Worm (Caenorhabditis elegans) whole organism, young adult: ENCODE measurements around the gene oig-8.

Experiments used
- B0019.2 ChIP-seq: fragments of 200-800 bp; sonication (Bioruptor generic); conservative IDR thresholded peaks from 2 replicates; pipeline ENCODE4 v1.3.6; 2022; ENCODE audit warnings: missing genetic modification reagents, missing genetic modification characterization, missing compliant biosample characterization
- B0336.3 ChIP-seq: fragments of 200-800 bp; sonication (Bioruptor generic); IDR thresholded peaks from 2 replicates; pipeline ENCODE4 v1.3.6; 2022; ENCODE audit warnings: missing genetic modification characterization, missing compliant biosample characterization
- C06A6.2 ChIP-seq: fragments of 200-800 bp; sonication (Bioruptor generic); conservative IDR thresholded peaks from 2 replicates; pipeline ENCODE4 v1.3.6; 2022; ENCODE audit warnings: missing genetic modification characterization, missing compliant biosample characterization
- F37B4.10 ChIP-seq: fragments of 200-800 bp; sonication (Bioruptor generic); IDR thresholded peaks from 2 replicates; pipeline ENCODE4 v1.3.6; 2022; ENCODE audit warnings: missing genetic modification characterization, missing compliant biosample characterization
- F52B5.7 ChIP-seq: sonication (generic microtip); optimal IDR thresholded peaks from 2 replicates; lab custom pipeline; 2016; ENCODE audit warnings: mild to moderate bottlenecking, missing genetic modification characterization, missing compliant biosample characterization
- F57A8.1 ChIP-seq: fragments of 200-800 bp; sonication (Bioruptor generic); optimal IDR thresholded peaks from 2 replicates; lab custom pipeline; 2018; ENCODE audit warnings: mild to moderate bottlenecking, missing genetic modification characterization, moderate library complexity, missing compliant biosample characterization
- F57C9.4 ChIP-seq: sonication (generic microtip); optimal IDR thresholded peaks from 2 replicates; lab custom pipeline; 2017; ENCODE audit warnings: mild to moderate bottlenecking, missing genetic modification characterization, missing compliant biosample characterization
- Y79H2A.3 ChIP-seq: fragments of 200-800 bp; sonication (Bioruptor generic); conservative IDR thresholded peaks from 2 replicates; pipeline ENCODE4 v1.3.6; 2022; ENCODE audit warnings: missing genetic modification reagents, missing genetic modification characterization, missing compliant biosample characterization
- akir-1 ChIP-seq: fragments of 200-800 bp; sonication (Bioruptor generic); optimal IDR thresholded peaks from 2 replicates; lab custom pipeline; 2018; ENCODE audit warnings: mild to moderate bottlenecking, missing genetic modification characterization, moderate library complexity, missing compliant biosample characterization
- atf-7 ChIP-seq: sonication (generic microtip); optimal IDR thresholded peaks from 2 replicates; lab custom pipeline; 2017; ENCODE audit warnings: mild to moderate bottlenecking, missing genetic modification characterization, missing compliant biosample characterization
- attf-6 ChIP-seq: fragments of 200-800 bp; sonication (Bioruptor generic); IDR thresholded peaks from 2 replicates; pipeline ENCODE4 v1.3.6; 2022; ENCODE audit warnings: missing genetic modification reagents, missing genetic modification characterization, missing compliant biosample characterization
- bed-2 ChIP-seq: fragments of 200-800 bp; sonication (Bioruptor generic); IDR thresholded peaks from 2 replicates; pipeline ENCODE4 v1.3.6; 2022; ENCODE audit warnings: missing genetic modification reagents, missing genetic modification characterization, missing compliant biosample characterization
- ccch-3 ChIP-seq: fragments of 200-800 bp; sonication (Bioruptor generic); optimal IDR thresholded peaks from 2 replicates; lab custom pipeline; 2018; ENCODE audit warnings: mild to moderate bottlenecking, missing genetic modification characterization, missing compliant biosample characterization
- cebp-1 ChIP-seq, 2 experiments: fragments of 200-800 bp in 1 of 2; sonication (Bioruptor generic) in 1 of 2; sonication (generic microtip) in 1 of 2; IDR thresholded peaks in 1 of 2; optimal IDR thresholded peaks in 1 of 2; 2 replicates each; pipeline versions ENCODE4 v1.3.6 to Lab custom; 2017 to 2022; ENCODE audit warnings: missing compliant biosample characterization in 2 of 2, missing genetic modification characterization in 2 of 2, mild to moderate bottlenecking in 1 of 2, missing genetic modification reagents in 1 of 2, moderate library complexity in 1 of 2
- cebp-2 ChIP-seq: fragments of 200-800 bp; sonication (Bioruptor generic); IDR thresholded peaks from 2 replicates; pipeline ENCODE4 v1.3.6; 2022; ENCODE audit warnings: missing genetic modification characterization, missing compliant biosample characterization
- ceh-100 ChIP-seq: fragments of 200-800 bp; sonication (Bioruptor generic); IDR thresholded peaks from 2 replicates; pipeline ENCODE4 v1.3.6; 2022; ENCODE audit warnings: missing genetic modification reagents, missing genetic modification characterization, missing compliant biosample characterization
- ceh-58 ChIP-seq: fragments of 200-800 bp; sonication (Bioruptor generic); IDR thresholded peaks from 2 replicates; pipeline ENCODE4 v1.3.6; 2022; ENCODE audit warnings: missing genetic modification characterization, missing compliant biosample characterization
- ceh-79 ChIP-seq: sonication (generic microtip); optimal IDR thresholded peaks from 2 replicates; lab custom pipeline; 2017; ENCODE audit warnings: mild to moderate bottlenecking, missing genetic modification characterization, missing compliant biosample characterization
- ceh-91 ChIP-seq: fragments of 200-800 bp; sonication (Bioruptor generic); IDR thresholded peaks from 2 replicates; pipeline ENCODE4 v1.3.6; 2022; ENCODE audit warnings: missing genetic modification reagents, missing genetic modification characterization, missing compliant biosample characterization
- dox-1 ChIP-seq: fragments of 200-800 bp; sonication (Bioruptor generic); IDR thresholded peaks from 2 replicates; pipeline ENCODE4 v1.3.6; 2022; ENCODE audit warnings: missing genetic modification reagents, missing genetic modification characterization, missing compliant biosample characterization
- dpff-1 ChIP-seq: sonication (generic microtip); optimal IDR thresholded peaks from 2 replicates; lab custom pipeline; 2017; ENCODE audit warnings: mild to moderate bottlenecking, missing genetic modification characterization, missing compliant biosample characterization
- egl-18 ChIP-seq: fragments of 200-800 bp; sonication (Bioruptor generic); IDR thresholded peaks from 2 replicates; pipeline ENCODE4 v1.3.6; 2022; ENCODE audit warnings: missing genetic modification reagents, missing genetic modification characterization, missing compliant biosample characterization
- egrh-3 ChIP-seq: fragments of 200-800 bp; sonication (Bioruptor generic); IDR thresholded peaks from 2 replicates; pipeline ENCODE4 v1.3.6; 2022; ENCODE audit warnings: missing genetic modification reagents, missing genetic modification characterization, missing compliant biosample characterization
- fkh-3 ChIP-seq: sonication (generic microtip); optimal IDR thresholded peaks from 2 replicates; lab custom pipeline; 2016; ENCODE audit warnings: mild to moderate bottlenecking, missing genetic modification characterization, missing compliant biosample characterization
- gei-17 ChIP-seq: fragments of 200-800 bp; sonication (Bioruptor generic); optimal IDR thresholded peaks from 2 replicates; lab custom pipeline; 2018; ENCODE audit warnings: mild to moderate bottlenecking, missing genetic modification characterization, missing compliant biosample characterization
- hlh-12 ChIP-seq: sonication (generic microtip); optimal IDR thresholded peaks from 2 replicates; lab custom pipeline; 2016; ENCODE audit warnings: missing genetic modification characterization, missing compliant biosample characterization
- hlh-26 ChIP-seq: fragments of 200-800 bp; sonication (Bioruptor generic); conservative IDR thresholded peaks from 2 replicates; pipeline ENCODE4 v1.3.6; 2022; ENCODE audit warnings: missing genetic modification reagents, missing genetic modification characterization, missing compliant biosample characterization
- hmg-1.2 ChIP-seq: fragments of 200-800 bp; sonication (Bioruptor generic); IDR thresholded peaks from 2 replicates; pipeline ENCODE4 v1.3.6; 2022; ENCODE audit warnings: missing genetic modification reagents, missing genetic modification characterization, missing compliant biosample characterization
- hmg-20 ChIP-seq: fragments of 200-800 bp; sonication (Bioruptor generic); IDR thresholded peaks from 2 replicates; pipeline ENCODE4 v1.3.6; 2022; ENCODE audit warnings: missing genetic modification reagents, missing genetic modification characterization, missing compliant biosample characterization
- lin-35 ChIP-seq, 3 experiments: fragments of 150-350 bp in 2 of 3; sonication (generic microtip) in 1 of 3; optimal IDR thresholded peaks; 2 replicates each; lab custom pipeline; 2014 to 2018; ENCODE audit warnings: missing biosample characterization in 3 of 3, missing genetic modification characterization in 3 of 3, missing genetic modification reagents in 3 of 3
- lir-1 ChIP-seq: fragments of 200-800 bp; sonication (Bioruptor generic); conservative IDR thresholded peaks from 2 replicates; pipeline ENCODE4 v1.3.6; 2022; ENCODE audit warnings: missing genetic modification reagents, missing genetic modification characterization, missing compliant biosample characterization
- lsl-1 ChIP-seq: fragments of 200-800 bp; sonication (Bioruptor generic); optimal IDR thresholded peaks from 2 replicates; lab custom pipeline; 2018; ENCODE audit warnings: mild to moderate bottlenecking, missing genetic modification characterization, moderate library complexity, missing compliant biosample characterization
- madf-3 ChIP-seq: fragments of 200-800 bp; sonication (Bioruptor generic); IDR thresholded peaks from 2 replicates; pipeline ENCODE4 v1.3.6; 2022; ENCODE audit warnings: missing genetic modification reagents, missing genetic modification characterization, missing compliant biosample characterization
- madf-6 ChIP-seq: fragments of 200-800 bp; sonication (Bioruptor generic); IDR thresholded peaks from 2 replicates; pipeline ENCODE4 v1.3.6; 2022; ENCODE audit warnings: missing genetic modification reagents, missing genetic modification characterization, missing compliant biosample characterization
- mel-28 ChIP-seq: sonication (generic microtip); optimal IDR thresholded peaks from 2 replicates; lab custom pipeline; 2016; ENCODE audit warnings: borderline replicate concordance, mild to moderate bottlenecking, missing genetic modification characterization, missing compliant biosample characterization
- mes-4 ChIP-seq: sonication (generic microtip); optimal IDR thresholded peaks from 2 replicates; lab custom pipeline; 2016; ENCODE audit warnings: missing genotype, missing genetic modification characterization, missing compliant biosample characterization
- nfya-1 ChIP-seq: sonication (generic microtip); optimal IDR thresholded peaks from 2 replicates; lab custom pipeline; 2017; ENCODE audit warnings: antibody characterized with exemption, missing compliant biosample characterization, missing genetic modification characterization, borderline replicate concordance; ENCODE audit not compliant: insufficient read depth
- pbrm-1 ChIP-seq: fragments of 200-800 bp; sonication (Bioruptor generic); IDR thresholded peaks from 2 replicates; pipeline ENCODE4 v1.3.6; 2022; ENCODE audit warnings: missing genetic modification reagents, missing genetic modification characterization, missing compliant biosample characterization
- rec-8 ChIP-seq, 2 experiments: sonication (generic microtip); optimal IDR thresholded peaks; 2 replicates each; lab custom pipeline; 2016; ENCODE audit warnings: mild to moderate bottlenecking in 2 of 2, missing genetic modification characterization in 2 of 2, missing genetic modification reagents in 2 of 2, missing genotype in 2 of 2, missing biosample characterization in 1 of 2, missing compliant biosample characterization in 1 of 2, moderate library complexity in 1 of 2
- repo-1 ChIP-seq: sonication (generic microtip); optimal IDR thresholded peaks from 2 replicates; lab custom pipeline; 2017; ENCODE audit warnings: mild to moderate bottlenecking, missing genetic modification characterization, missing compliant biosample characterization
- sea-2 ChIP-seq: fragments of 200-800 bp; sonication (Bioruptor generic); IDR thresholded peaks from 2 replicates; pipeline ENCODE4 v1.3.6; 2022; ENCODE audit warnings: missing genetic modification characterization, missing compliant biosample characterization
- snpc-1.1 ChIP-seq: sonication (generic microtip); optimal IDR thresholded peaks from 2 replicates; lab custom pipeline; 2017; ENCODE audit warnings: missing genetic modification characterization, mild to moderate bottlenecking, missing compliant biosample characterization, antibody characterized with exemption, moderate library complexity, missing genotype, missing genetic modification reagents; ENCODE audit not compliant: insufficient read depth
- snpc-1.3 ChIP-seq: sonication (generic microtip); optimal IDR thresholded peaks from 2 replicates; lab custom pipeline; 2017; ENCODE audit warnings: missing genetic modification characterization, mild to moderate bottlenecking, missing compliant biosample characterization, antibody characterized with exemption, moderate library complexity, missing genotype, missing genetic modification reagents; ENCODE audit not compliant: insufficient read depth
- tbp1 ChIP-seq: fragments of 200-800 bp; sonication (Bioruptor generic); optimal IDR thresholded peaks from 2 replicates; lab custom pipeline; 2018; ENCODE audit warnings: mild to moderate bottlenecking, missing genetic modification characterization, missing compliant biosample characterization
- xnd-1 ChIP-seq: sonication (generic microtip); optimal IDR thresholded peaks from 2 replicates; lab custom pipeline; 2016; ENCODE audit warnings: missing genotype, missing genetic modification reagents, missing genetic modification characterization, missing compliant biosample characterization
- ztf-18 ChIP-seq: sonication (generic microtip); optimal IDR thresholded peaks from 2 replicates; lab custom pipeline; 2016; ENCODE audit warnings: missing genotype, mild to moderate bottlenecking, missing genetic modification characterization, missing compliant biosample characterization
- ztf-22 ChIP-seq: fragments of 200-800 bp; sonication (Bioruptor generic); optimal IDR thresholded peaks from 2 replicates; lab custom pipeline; 2018; ENCODE audit warnings: mild to moderate bottlenecking, missing genetic modification characterization, moderate library complexity, missing compliant biosample characterization
- ztf-3 ChIP-seq: fragments of 200-800 bp; sonication (Bioruptor generic); optimal IDR thresholded peaks from 2 replicates; lab custom pipeline; 2018; ENCODE audit warnings: mild to moderate bottlenecking, missing genetic modification characterization, missing compliant biosample characterization

The oig-8 gene

ce11 chrII:6600973-6601372 lies 48.0 kb downstream of the oig-8 start, which contains the start of gene vps-33.2 (continued):
- TF ChIP-seq repo-1 (tag; lab: Kevin White, UChicago): no peak
- peak; percentile 64 for TF ChIP-seq madf-6 (GFP tag; lab: Robert Waterston, UW)
- no peak for TF ChIP-seq mel-28 (tag; lab: Kevin White, UChicago)
- no peak for TF ChIP-seq F37B4.10 (GFP tag; lab: Robert Waterston, UW)
- TF ChIP-seq rec-8 (tag; optimal IDR thresholded peaks at IDR 0.05; lab: Kevin White, UChicago): no peak
- no peak for TF ChIP-seq ceh-58 (GFP tag; lab: Robert Waterston, UW)
- TF ChIP-seq lin-35 (GFP tag; optimal IDR thresholded peaks at IDR 0.05; lab: Kevin White, UChicago): no peak
- peak; percentile 50 for TF ChIP-seq lsl-1 (GFP tag; lab: Kevin White, UChicago)
- no peak for TF ChIP-seq snpc-1.3 (tag; lab: Kevin White, UChicago)
- TF ChIP-seq lir-1 (GFP tag; lab: Robert Waterston, UW): no peak
- no peak for TF ChIP-seq hmg-20 (GFP tag; lab: Robert Waterston, UW)
- no peak for TF ChIP-seq B0336.3
- TF ChIP-seq dox-1 (GFP tag; lab: Robert Waterston, UW): peak; percentile 38; the same call in 1 of the 2 replicates
- TF ChIP-seq F57A8.1 (GFP tag; lab: Kevin White, UChicago): no peak
- no peak for TF ChIP-seq cebp-1 (GFP tag; IDR thresholded peaks at IDR 0.05; lab: Robert Waterston, UW)
- peak; percentile 41 for TF ChIP-seq cebp-1 (tag; optimal IDR thresholded peaks at IDR 0.05; lab: Kevin White, UChicago)
- TF ChIP-seq dpff-1 (tag; lab: Kevin White, UChicago): no peak
- no peak for TF ChIP-seq B0019.2 (GFP tag; lab: Robert Waterston, UW)
- no peak for TF ChIP-seq egl-18 (GFP tag; lab: Robert Waterston, UW)
- 0 out of 2 replicates have a peak, but pooled peaks have one; percentile 16 for TF ChIP-seq pbrm-1 (GFP tag; lab: Robert Waterston, UW)
- no peak for TF ChIP-seq madf-3 (GFP tag; lab: Robert Waterston, UW)
- peak; percentile 99 for TF ChIP-seq hmg-1.2
- TF ChIP-seq hlh-12 (tag; lab: Kevin White, UChicago): no peak
- no peak for TF ChIP-seq ceh-100
- TF ChIP-seq tbp1 (GFP tag; lab: Kevin White, UChicago): peak; percentile 27
- TF ChIP-seq ztf-3 (GFP tag; lab: Kevin White, UChicago): no peak
- no peak for TF ChIP-seq ccch-3
- TF ChIP-seq ztf-18 (tag; lab: Kevin White, UChicago): no peak
- TF ChIP-seq akir-1 (GFP tag; lab: Kevin White, UChicago): no peak
- TF ChIP-seq fkh-3: no peak
- no peak for TF ChIP-seq cebp-2 (GFP tag; lab: Robert Waterston, UW)
- TF ChIP-seq ztf-22 (GFP tag; lab: Kevin White, UChicago): no peak
- no peak for TF ChIP-seq F52B5.7 (tag; lab: Kevin White, UChicago)
- TF ChIP-seq ceh-79 (tag; lab: Kevin White, UChicago): no peak
- TF ChIP-seq bed-2 (GFP tag; lab: Robert Waterston, UW): no peak
- TF ChIP-seq mes-4 (tag; lab: Kevin White, UChicago): no peak
- TF ChIP-seq sea-2 (GFP tag; lab: Robert Waterston, UW): no peak
- no peak for TF ChIP-seq egrh-3 (GFP tag; lab: Robert Waterston, UW)
- TF ChIP-seq atf-7 (tag; lab: Kevin White, UChicago): no peak
- TF ChIP-seq nfya-1 (tag; lab: Kevin White, UChicago): no peak
- TF ChIP-seq F57C9.4 (tag; lab: Kevin White, UChicago): no peak
- TF ChIP-seq snpc-1.1 (tag; lab: Kevin White, UChicago): no peak
- TF ChIP-seq ceh-91 (GFP tag; lab: Robert Waterston, UW): no peak
- TF ChIP-seq gei-17: no peak
- no peak for TF ChIP-seq C06A6.2
- no peak for TF ChIP-seq Y79H2A.3 (GFP tag; lab: Robert Waterston, UW)
- TF ChIP-seq attf-6 (GFP tag; lab: Robert Waterston, UW): no peak
- TF ChIP-seq xnd-1 (tag; lab: Kevin White, UChicago): no peak
- no peak for TF ChIP-seq hlh-26
